Worm (Caenorhabditis elegans) whole organism, mixed stage, embryonic: ENCODE data around the gene npp-19.
A peak's percentile ranks its signal among the peaks of the same experiment; 100 is the strongest.

ENCODE experiments used
- M03D4.4 ChIP-seq: sonication (generic microtip); optimal IDR thresholded peaks from 2 replicates; lab custom pipeline; 2017; ENCODE audit warnings: mild to moderate bottlenecking, missing genetic modification characterization, missing compliant biosample characterization
- bed-3 ChIP-seq: fragments of 200-800 bp; sonication (Bioruptor generic); optimal IDR thresholded peaks from 3 replicates; lab custom pipeline; 2018; ENCODE audit warnings: mild to moderate bottlenecking, missing genetic modification characterization, moderate library complexity, missing compliant biosample characterization
- blmp-1 ChIP-seq: fragments of 150-350 bp; optimal IDR thresholded peaks from 2 replicates; lab custom pipeline; 2014; ENCODE audit warnings: missing biosample characterization, missing genetic modification characterization
- ceh-39 ChIP-seq: fragments of 150-350 bp; optimal IDR thresholded peaks from 2 replicates; lab custom pipeline; 2014; ENCODE audit warnings: missing biosample characterization, missing genetic modification characterization
- ceh-43 ChIP-seq: fragments of 200-800 bp; sonication (Bioruptor generic); optimal IDR thresholded peaks from 2 replicates; lab custom pipeline; 2018; ENCODE audit warnings: mild to moderate bottlenecking, missing genetic modification characterization, moderate library complexity, missing compliant biosample characterization
- ceh-83 ChIP-seq: fragments of 200-800 bp; sonication (Bioruptor generic); optimal IDR thresholded peaks from 2 replicates; lab custom pipeline; 2018; ENCODE audit warnings: mild to moderate bottlenecking, missing genetic modification characterization, missing compliant biosample characterization
- ces-1 ChIP-seq: fragments of 150-350 bp; optimal IDR thresholded peaks from 2 replicates; lab custom pipeline; 2014; ENCODE audit warnings: missing biosample characterization, missing genetic modification reagents, missing genetic modification characterization
- cnd-1 ChIP-seq: fragments of 200-800 bp; sonication (Bioruptor generic); optimal IDR thresholded peaks from 2 replicates; lab custom pipeline; 2018; ENCODE audit warnings: mild to moderate bottlenecking, missing genetic modification characterization, missing compliant biosample characterization
- drap-1 ChIP-seq: fragments of 200-800 bp; sonication (Bioruptor generic); optimal IDR thresholded peaks from 3 replicates; lab custom pipeline; 2018; ENCODE audit warnings: mild to moderate bottlenecking, missing genetic modification characterization, missing compliant biosample characterization
- elt-1 ChIP-seq: sonication (generic microtip); optimal IDR thresholded peaks from 2 replicates; lab custom pipeline; 2017; ENCODE audit warnings: missing genetic modification characterization, mild to moderate bottlenecking, missing compliant biosample characterization, antibody characterized with exemption, moderate library complexity, borderline replicate concordance; ENCODE audit not compliant: insufficient read depth
- elt-3 ChIP-seq: fragments of 150-350 bp; optimal IDR thresholded peaks from 2 replicates; lab custom pipeline; 2014; ENCODE audit warnings: missing biosample characterization, missing genetic modification characterization
- flh-1 ChIP-seq: fragments of 200-800 bp; sonication (Bioruptor generic); optimal IDR thresholded peaks from 2 replicates; lab custom pipeline; 2018; ENCODE audit warnings: mild to moderate bottlenecking, missing genetic modification characterization, moderate library complexity, missing compliant biosample characterization
- ham-2 ChIP-seq: fragments of 200-800 bp; sonication (Bioruptor generic); optimal IDR thresholded peaks from 2 replicates; lab custom pipeline; 2018; ENCODE audit warnings: mild to moderate bottlenecking, missing genetic modification characterization, missing compliant biosample characterization
- hlh-1 ChIP-seq: fragments of 150-350 bp; optimal IDR thresholded peaks from 2 replicates; lab custom pipeline; 2014; ENCODE audit warnings: missing biosample characterization, missing genetic modification reagents, missing genetic modification characterization
- lin-13 ChIP-seq: fragments of 150-350 bp; optimal IDR thresholded peaks from 2 replicates; lab custom pipeline; 2014; ENCODE audit warnings: missing biosample characterization, missing genetic modification characterization
- lin-32 ChIP-seq: fragments of 200-800 bp; sonication (Bioruptor generic); optimal IDR thresholded peaks from 2 replicates; lab custom pipeline; 2018; ENCODE audit warnings: mild to moderate bottlenecking, missing genetic modification characterization, missing compliant biosample characterization
- lsy-2 ChIP-seq: fragments of 150-350 bp; optimal IDR thresholded peaks from 2 replicates; lab custom pipeline; 2014; ENCODE audit warnings: missing biosample characterization, missing genetic modification characterization
- mab-5 ChIP-seq: fragments of 150-350 bp; optimal IDR thresholded peaks from 2 replicates; lab custom pipeline; 2014; ENCODE audit warnings: missing biosample characterization, missing genetic modification characterization
- mep-1 ChIP-seq: fragments of 150-350 bp; optimal IDR thresholded peaks from 2 replicates; lab custom pipeline; 2017; ENCODE audit warnings: missing biosample characterization, missing genetic modification reagents, missing genetic modification characterization, inconsistent platforms
- mls-2 ChIP-seq: sonication (generic microtip); optimal IDR thresholded peaks from 2 replicates; lab custom pipeline; 2016; ENCODE audit warnings: mild to moderate bottlenecking, missing genetic modification characterization, moderate library complexity, missing compliant biosample characterization
- nhr-12 ChIP-seq: fragments of 150-350 bp; optimal IDR thresholded peaks from 2 replicates; lab custom pipeline; 2014; ENCODE audit warnings: missing biosample characterization, missing genetic modification characterization
- nhr-2 ChIP-seq: fragments of 150-350 bp; optimal IDR thresholded peaks from 2 replicates; lab custom pipeline; 2014; ENCODE audit warnings: missing biosample characterization, missing genetic modification characterization
- nhr-237 ChIP-seq: fragments of 150-350 bp; optimal IDR thresholded peaks from 2 replicates; lab custom pipeline; 2014; ENCODE audit warnings: missing biosample characterization, missing genetic modification characterization
- nhr-28 ChIP-seq: fragments of 150-350 bp; optimal IDR thresholded peaks from 2 replicates; lab custom pipeline; 2014; ENCODE audit warnings: missing biosample characterization, missing genetic modification characterization
- nhr-76 ChIP-seq: sonication (generic microtip); optimal IDR thresholded peaks from 2 replicates; lab custom pipeline; 2017; ENCODE audit warnings: missing biosample characterization, missing genetic modification characterization
- pha-4 ChIP-seq: fragments of 150-350 bp; optimal IDR thresholded peaks from 2 replicates; lab custom pipeline; 2018; ENCODE audit warnings: missing biosample characterization, missing genetic modification reagents, missing genetic modification characterization
- sem-2 ChIP-seq: fragments of 200-800 bp; sonication (Bioruptor generic); optimal IDR thresholded peaks from 2 replicates; lab custom pipeline; 2018; ENCODE audit warnings: mild to moderate bottlenecking, missing genetic modification characterization, missing compliant biosample characterization
- snpc-4 ChIP-seq: fragments of 150-350 bp; optimal IDR thresholded peaks from 2 replicates; lab custom pipeline; 2014; ENCODE audit warnings: missing biosample characterization, missing genetic modification characterization
- sptf-1 ChIP-seq: sonication (generic microtip); optimal IDR thresholded peaks from 2 replicates; lab custom pipeline; 2017; ENCODE audit warnings: mild to moderate bottlenecking, missing genetic modification characterization, moderate library complexity, missing compliant biosample characterization
- tbx-8 ChIP-seq: fragments of 200-800 bp; sonication (Bioruptor generic); optimal IDR thresholded peaks from 2 replicates; lab custom pipeline; 2018; ENCODE audit warnings: mild to moderate bottlenecking, missing genetic modification characterization, moderate library complexity, missing compliant biosample characterization
- unc-120 ChIP-seq: sonication (generic microtip); optimal IDR thresholded peaks from 2 replicates; lab custom pipeline; 2017; ENCODE audit warnings: missing genetic modification characterization, missing compliant biosample characterization; ENCODE audit not compliant: poor library complexity, severe bottlenecking
- unc-39 ChIP-seq: fragments of 150-350 bp; optimal IDR thresholded peaks from 2 replicates; lab custom pipeline; 2014; ENCODE audit warnings: missing biosample characterization, missing genetic modification characterization
- unc-62 ChIP-seq: fragments of 150-350 bp; optimal IDR thresholded peaks from 2 replicates; lab custom pipeline; 2014; ENCODE audit warnings: missing biosample characterization, missing genetic modification reagents, missing genetic modification characterization
- zip-8 ChIP-seq: fragments of 150-350 bp; optimal IDR thresholded peaks from 2 replicates; lab custom pipeline; 2014; ENCODE audit warnings: missing biosample characterization, missing genetic modification characterization
- ztf-11 ChIP-seq: fragments of 150-350 bp; optimal IDR thresholded peaks from 2 replicates; lab custom pipeline; 2014; ENCODE audit warnings: missing biosample characterization, missing genetic modification characterization

The npp-19 gene

DNA sequence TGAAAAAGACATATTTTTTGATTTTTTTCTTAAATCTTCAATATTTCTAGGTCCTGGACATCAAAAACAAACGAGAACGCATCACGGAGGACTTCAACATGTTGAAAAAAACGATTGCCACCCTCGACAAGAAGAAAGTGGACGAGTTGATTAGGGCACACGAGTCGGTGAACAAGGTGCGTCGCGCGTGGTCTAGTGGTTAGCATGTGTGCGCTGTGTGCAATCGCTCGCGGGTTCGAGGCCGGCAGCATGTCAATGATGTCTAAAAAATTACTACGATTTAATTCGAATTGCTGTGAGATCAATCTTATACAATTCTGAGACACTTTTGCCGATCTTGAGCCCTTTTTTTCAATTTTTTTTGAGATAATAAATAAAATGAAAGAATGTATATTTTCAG is 41.8 kb upstream of the npp-19 start:
- TF ChIP-seq pha-4 (peak; percentile 83), M03D4.4 (tag; lab: Kevin White, UChicago) (peak; percentile 95), flh-1 (GFP tag; lab: Kevin White, UChicago) (peak; percentile 83), zip-8 (tag; lab: Kevin White, UChicago) (no peak), sptf-1 (tag; lab: Kevin White, UChicago) (peak; percentile 96), nhr-28 (tag; lab: Kevin White, UChicago) (peak; percentile 63), unc-62 (GFP tag; lab: Kevin White, UChicago) (peak; percentile 12), elt-3 (tag; lab: Kevin White, UChicago) (no peak), snpc-4 (tag; lab: Kevin White, UChicago) (no peak), unc-39 (peak; percentile 43), sem-2 (GFP tag; lab: Kevin White, UChicago) (peak; percentile 94), blmp-1 (tag; lab: Kevin White, UChicago) (no peak), mls-2 (peak; percentile 98), ces-1 (GFP tag; lab: Kevin White, UChicago) (no peak), ceh-83 (GFP tag; lab: Kevin White, UChicago) (peak; percentile 99), lin-32 (peak; percentile 90), nhr-2 (tag; lab: Kevin White, UChicago) (no peak), ceh-43 (peak; percentile 92), mep-1 (tag; lab: Kevin White, UChicago) (peak; percentile 23), nhr-76 (tag; lab: Kevin White, UChicago) (no peak), cnd-1 (peak; percentile 97), elt-1 (tag; lab: Kevin White, UChicago) (no peak), ztf-11 (tag; lab: Kevin White, UChicago) (peak; percentile 49), ceh-39 (tag; lab: Kevin White, UChicago) (peak; percentile 33), drap-1 (peak; percentile 94), ham-2 (peak; percentile 91), unc-120 (tag; lab: Kevin White, UChicago) (peak; percentile 84), nhr-237 (no peak), nhr-12 (no peak), bed-3 (GFP tag; lab: Kevin White, UChicago) (peak; percentile 82), mab-5 (no peak), lin-13 (tag; lab: Kevin White, UChicago) (peak; percentile 74), hlh-1 (tag; lab: Kevin White, UChicago) (peak; percentile 23), tbx-8 (GFP tag; lab: Kevin White, UChicago) (peak; percentile 97), lsy-2 (tag; lab: Kevin White, UChicago) (peak; percentile 59)

DNA sequence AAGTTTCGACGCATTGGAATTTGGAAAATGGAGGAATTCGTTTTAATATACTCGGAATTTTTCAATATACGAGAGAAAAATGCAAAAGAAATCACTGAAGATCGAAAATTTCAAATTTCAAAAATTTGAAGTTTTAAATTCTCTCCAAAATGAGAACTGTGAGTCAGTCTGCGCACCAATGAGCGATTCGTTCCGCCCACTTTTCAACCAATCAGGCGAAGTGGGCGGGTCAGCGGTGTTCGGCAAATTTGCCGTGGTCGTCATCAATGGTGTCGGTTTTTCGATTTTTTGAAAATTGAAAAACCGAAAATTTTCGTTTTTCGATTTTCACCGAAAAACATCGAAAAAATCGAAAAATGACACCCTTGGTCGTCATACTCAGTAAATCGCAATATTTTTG is 40.3 kb upstream of the npp-19 start:
- TF ChIP-seq ham-2 (no peak), mab-5 (no peak), lin-32 (no peak), unc-39 (no peak), snpc-4 (tag; lab: Kevin White, UChicago) (no peak)

DNA sequence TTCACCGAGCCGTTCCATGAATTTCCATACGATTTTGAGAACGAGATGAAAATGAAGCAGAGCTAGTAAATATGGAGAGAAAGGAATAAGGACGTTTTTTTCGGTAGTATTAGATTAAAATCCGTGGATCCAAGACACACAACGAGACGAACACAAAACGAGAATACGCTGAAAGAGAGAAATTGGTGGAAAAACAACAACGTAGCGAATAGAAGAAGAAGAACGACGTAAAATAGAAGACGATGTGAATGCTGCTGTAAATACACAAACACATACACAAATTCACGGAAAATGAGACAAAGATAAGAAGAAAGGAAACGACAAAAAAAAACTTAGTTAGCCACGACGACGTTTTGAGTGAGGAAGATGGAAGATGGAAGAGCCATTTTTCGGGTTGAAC is 36.4 kb upstream of the npp-19 start:
- TF ChIP-seq unc-62 (GFP tag; lab: Kevin White, UChicago), result no peak
- no peak for TF ChIP-seq zip-8 (tag; lab: Kevin White, UChicago)
- TF ChIP-seq ceh-39 (tag; lab: Kevin White, UChicago), result no peak
- TF ChIP-seq elt-1 (tag; lab: Kevin White, UChicago), result no peak
- TF ChIP-seq cnd-1, result no peak
- no peak for TF ChIP-seq lin-13 (tag; lab: Kevin White, UChicago)
- TF ChIP-seq hlh-1 (tag; lab: Kevin White, UChicago), result no peak
- TF ChIP-seq nhr-2 (tag; lab: Kevin White, UChicago), result no peak
- TF ChIP-seq tbx-8 (GFP tag; lab: Kevin White, UChicago), result no peak
- TF ChIP-seq lsy-2 (tag; lab: Kevin White, UChicago), result no peak
- TF ChIP-seq M03D4.4 (tag; lab: Kevin White, UChicago), result no peak
- no peak for TF ChIP-seq mep-1 (tag; lab: Kevin White, UChicago)
- no peak for TF ChIP-seq sem-2 (GFP tag; lab: Kevin White, UChicago)
- no peak for TF ChIP-seq mls-2
- TF ChIP-seq elt-3 (tag; lab: Kevin White, UChicago), result no peak
- no peak for TF ChIP-seq mab-5
- no peak for TF ChIP-seq ces-1 (GFP tag; lab: Kevin White, UChicago)
- no peak for TF ChIP-seq ceh-83 (GFP tag; lab: Kevin White, UChicago)
- TF ChIP-seq nhr-12, result no peak
- TF ChIP-seq blmp-1 (tag; lab: Kevin White, UChicago), result no peak
